Fruit fly (Drosophila melanogaster): ENCODE measurements around the gene CG4598.

CG4598 gene

DNA sequence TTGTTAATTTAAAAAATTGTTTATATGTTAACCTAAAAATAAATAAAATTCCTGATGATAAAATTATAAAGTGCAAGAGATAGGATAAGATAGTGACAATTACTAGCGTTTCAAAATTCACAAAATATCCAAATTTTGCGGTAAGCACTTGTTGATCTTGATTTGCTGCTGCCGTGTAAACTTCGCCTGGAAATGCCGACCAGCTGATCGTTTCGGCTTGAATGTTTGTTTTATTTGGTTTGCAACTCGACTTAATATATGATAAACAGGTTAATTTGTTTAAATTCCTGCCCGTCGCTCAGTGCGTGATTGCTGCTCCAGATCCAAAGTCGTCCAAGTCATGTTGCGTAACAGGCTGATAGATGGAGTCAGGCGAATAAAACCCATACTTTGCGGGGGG, 3.0 kb downstream of the CG4598 start, which contains the start of gene CG4592 (continued):
- TF ChIP-seq CG3281 (GFP tag; optimal IDR thresholded peaks at IDR 0.05) (no peak), CG2202 (tag; optimal IDR thresholded peaks at IDR 0.05) (no peak), cato (GFP tag; optimal IDR thresholded peaks at IDR 0.05; ENCODE audit: borderline replicate concordance) (peak; percentile 24), oc (tag; optimal IDR thresholded peaks at IDR 0.05) (no peak), CG7556 (GFP tag; optimal IDR thresholded peaks at IDR 0.05) (no peak), CG15601 (tag; optimal IDR thresholded peaks at IDR 0.05) (no peak), Sry-β (GFP tag; optimal IDR thresholded peaks at IDR 0.05) (no peak), Fer3 (tag; optimal IDR thresholded peaks at IDR 0.05) (peak; percentile 67), CG8944 (GFP tag; optimal IDR thresholded peaks at IDR 0.05) (no peak), run (tag; optimal IDR thresholded peaks at IDR 0.05) (no peak), CG42726 (GFP tag; IDR thresholded peaks at IDR 0.05; ENCODE audit: partially characterized antibody) (no peak), Scr (GFP tag; IDR thresholded peaks at IDR 0.05; ENCODE audit: partially characterized antibody) (no peak), CG16813 (GFP tag; IDR thresholded peaks at IDR 0.05; ENCODE audit: partially characterized antibody) (no peak), trem (tag; optimal IDR thresholded peaks at IDR 0.05) (peak; percentile 37), Mad (GFP tag; optimal IDR thresholded peaks at IDR 0.05) (peak; percentile 55), CoRest (tag; optimal IDR thresholded peaks at IDR 0.05) (peak; percentile 64), yki (optimal IDR thresholded peaks at IDR 0.05) (no peak), CG9727 (GFP tag; optimal IDR thresholded peaks at IDR 0.05) (peak; percentile 64), CG13775 (GFP tag; optimal IDR thresholded peaks at IDR 0.05) (peak; percentile 53), CG8765 (GFP tag; IDR thresholded peaks at IDR 0.05) (no peak), CG32532 (GFP tag; IDR thresholded peaks at IDR 0.05) (peak; percentile 66), pros (GFP tag; optimal IDR thresholded peaks at IDR 0.05) (no peak), HLH54F (GFP tag; optimal IDR thresholded peaks at IDR 0.05) (peak; percentile 29), Nf-YB (GFP tag; optimal IDR thresholded peaks at IDR 0.05) (peak; percentile 23), CG13296 (GFP tag; optimal IDR thresholded peaks at IDR 0.05) (peak; percentile 52), CG17359 (tag; optimal IDR thresholded peaks at IDR 0.05) (no peak), HLH3B (GFP tag; IDR thresholded peaks at IDR 0.05) (peak; percentile 62; the same call in 1 of the 2 replicates), CG10147 (GFP tag; optimal IDR thresholded peaks at IDR 0.05) (no peak), pita (GFP tag; optimal IDR thresholded peaks at IDR 0.05) (peak; percentile 14), dimm (GFP tag; IDR thresholded peaks at IDR 0.05) (no peak), CG9817 (tag; optimal IDR thresholded peaks at IDR 0.05) (peak; percentile 40), dmrt99B (tag; optimal IDR thresholded peaks at IDR 0.05) (no peak), emc (GFP tag; optimal IDR thresholded peaks at IDR 0.05) (no peak), Nf-YC (tag; optimal IDR thresholded peaks at IDR 0.05) (no peak), gro (GFP tag; optimal IDR thresholded peaks at IDR 0.05) (peak; percentile 67), Mrtf (GFP tag; IDR thresholded peaks at IDR 0.05) (peak; percentile 31; the same call in 2 of the 3 replicates), Ets97D (GFP tag; optimal IDR thresholded peaks at IDR 0.05) (peak; percentile 26), z (GFP tag; IDR thresholded peaks at IDR 0.05) (no peak), CG6791 (GFP tag; IDR thresholded peaks at IDR 0.05; ENCODE audit: partially characterized antibody) (no peak), crol (GFP tag; IDR thresholded peaks at IDR 0.05) (no peak), Rx (GFP tag; IDR thresholded peaks at IDR 0.05) (peak; percentile 44), CG13624 (GFP tag; optimal IDR thresholded peaks at IDR 0.05) (no peak), CG11723 (GFP tag; optimal IDR thresholded peaks at IDR 0.05) (no peak), toy (GFP tag; IDR thresholded peaks at IDR 0.05) (no peak), nom (GFP tag; optimal IDR thresholded peaks at IDR 0.05) (no peak), Elba2 (GFP tag; optimal IDR thresholded peaks at IDR 0.05) (no peak), CG34376 (GFP tag; optimal IDR thresholded peaks at IDR 0.05) (peak; percentile 64), MTF-1 (GFP tag; optimal IDR thresholded peaks at IDR 0.05; ENCODE audit: borderline replicate concordance) (peak; percentile 26), gfzf (GFP tag; optimal IDR thresholded peaks at IDR 0.05) (no peak), CG10543 (GFP tag; optimal IDR thresholded peaks at IDR 0.05) (no peak), twi (tag; optimal IDR thresholded peaks at IDR 0.05) (no peak)

Measured in whole organism, embryonic.